Worm (Caenorhabditis elegans) whole organism, L3 larva: ENCODE data around the gene F42E8.1.

ENCODE experiments used
- R02D3.7 ChIP-seq: fragments of 150-350 bp; optimal IDR thresholded peaks from 2 replicates; lab custom pipeline; 2014; ENCODE audit warnings: missing biosample characterization, missing genetic modification characterization
- aly-2 ChIP-seq: fragments of 150-350 bp; optimal IDR thresholded peaks from 2 replicates; lab custom pipeline; 2014; ENCODE audit warnings: missing biosample characterization, missing genetic modification characterization
- ama-1 ChIP-seq: fragments of 150-350 bp; optimal IDR thresholded peaks from 2 replicates; lab custom pipeline; 2018
- ceh-28 ChIP-seq: fragments of 150-350 bp; optimal IDR thresholded peaks from 2 replicates; lab custom pipeline; 2014; ENCODE audit warnings: missing biosample characterization, missing genetic modification reagents, missing genetic modification characterization
- ceh-82 ChIP-seq: fragments of 150-350 bp; optimal IDR thresholded peaks from 2 replicates; lab custom pipeline; 2014; ENCODE audit warnings: missing biosample characterization, missing genetic modification characterization
- ceh-9 ChIP-seq: sonication (generic microtip); optimal IDR thresholded peaks from 2 replicates; lab custom pipeline; 2018; ENCODE audit warnings: missing biosample characterization, missing genetic modification characterization
- daf-12 ChIP-seq: fragments of 150-350 bp; optimal IDR thresholded peaks from 2 replicates; lab custom pipeline; 2014; ENCODE audit warnings: missing biosample characterization, missing genetic modification reagents, missing genetic modification characterization
- egl-27 ChIP-seq: sonication (generic microtip); optimal IDR thresholded peaks from 4 replicates; lab custom pipeline; 2017; ENCODE audit warnings: missing biosample characterization, missing genetic modification reagents, missing genetic modification characterization
- elt-1 ChIP-seq: fragments of 150-350 bp; optimal IDR thresholded peaks from 2 replicates; lab custom pipeline; 2014; ENCODE audit warnings: missing biosample characterization, missing genetic modification characterization
- elt-2 ChIP-seq: sonication (generic microtip); optimal IDR thresholded peaks from 2 replicates; lab custom pipeline; 2016; ENCODE audit warnings: missing genetic modification reagents, mild to moderate bottlenecking, missing genetic modification characterization, missing compliant biosample characterization
- elt-3 ChIP-seq, 3 experiments: fragments of 150-350 bp in 1 of 3; sonication (generic microtip) in 2 of 3; optimal IDR thresholded peaks; 2 replicates in 2 of 3; 4 replicates in 1 of 3; lab custom pipeline; 2014 to 2017; ENCODE audit warnings: missing biosample characterization in 3 of 3, missing genetic modification characterization in 3 of 3
- fkh-10 ChIP-seq: sonication (generic microtip); optimal IDR thresholded peaks from 2 replicates; lab custom pipeline; 2017; ENCODE audit warnings: missing biosample characterization, missing genetic modification reagents, missing genetic modification characterization
- fkh-2 ChIP-seq: fragments of 150-350 bp; optimal IDR thresholded peaks from 2 replicates; lab custom pipeline; 2014; ENCODE audit warnings: missing biosample characterization, missing genetic modification reagents, missing genetic modification characterization
- jun-1 ChIP-seq: fragments of 150-350 bp; optimal IDR thresholded peaks from 2 replicates; lab custom pipeline; 2014; ENCODE audit warnings: missing biosample characterization, missing genetic modification reagents, missing genetic modification characterization
- lin-15B ChIP-seq: fragments of 150-350 bp; optimal IDR thresholded peaks from 2 replicates; lab custom pipeline; 2014; ENCODE audit warnings: missing biosample characterization, missing genetic modification characterization
- lin-39 ChIP-seq: fragments of 150-350 bp; optimal IDR thresholded peaks from 2 replicates; lab custom pipeline; 2018; ENCODE audit warnings: missing biosample characterization, missing genetic modification reagents, missing genetic modification characterization
- lsy-12 ChIP-seq: sonication (generic microtip); optimal IDR thresholded peaks from 2 replicates; lab custom pipeline; 2016; ENCODE audit warnings: mild to moderate bottlenecking, missing genetic modification characterization, missing compliant biosample characterization
- mdl-1 ChIP-seq: fragments of 150-350 bp; optimal IDR thresholded peaks from 2 replicates; lab custom pipeline; 2014; ENCODE audit warnings: missing biosample characterization, missing genetic modification characterization
- nfya-1 ChIP-seq: sonication (generic microtip); optimal IDR thresholded peaks from 2 replicates; lab custom pipeline; 2017; ENCODE audit warnings: missing genetic modification characterization, mild to moderate bottlenecking, missing compliant biosample characterization, antibody characterized with exemption, moderate library complexity; ENCODE audit not compliant: insufficient read depth
- nhr-11 ChIP-seq: fragments of 150-350 bp; optimal IDR thresholded peaks from 2 replicates; lab custom pipeline; 2014; ENCODE audit warnings: missing biosample characterization, missing genetic modification characterization
- nhr-12 ChIP-seq: fragments of 150-350 bp; optimal IDR thresholded peaks from 2 replicates; lab custom pipeline; 2014; ENCODE audit warnings: missing biosample characterization, missing genetic modification characterization
- nhr-23 ChIP-seq: fragments of 150-350 bp; optimal IDR thresholded peaks from 2 replicates; lab custom pipeline; 2014; ENCODE audit warnings: missing biosample characterization, missing genetic modification reagents, missing genetic modification characterization
- nhr-25 ChIP-seq: sonication (generic microtip); optimal IDR thresholded peaks from 2 replicates; lab custom pipeline; 2017; ENCODE audit warnings: missing biosample characterization, missing genetic modification characterization
- nhr-28 ChIP-seq: fragments of 150-350 bp; optimal IDR thresholded peaks from 2 replicates; lab custom pipeline; 2014; ENCODE audit warnings: missing biosample characterization, missing genetic modification characterization
- nhr-43 ChIP-seq: sonication (generic microtip); optimal IDR thresholded peaks from 2 replicates; lab custom pipeline; 2016; ENCODE audit warnings: mild to moderate bottlenecking, missing genetic modification characterization, missing compliant biosample characterization; ENCODE audit not compliant: poor library complexity, severe bottlenecking
- nhr-76 ChIP-seq: fragments of 150-350 bp; sonication (generic microtip); optimal IDR thresholded peaks from 5 replicates; lab custom pipeline; 2014; ENCODE audit warnings: missing biosample characterization, missing genetic modification characterization
- nhr-77 ChIP-seq: fragments of 150-350 bp; optimal IDR thresholded peaks from 2 replicates; lab custom pipeline; 2014; ENCODE audit warnings: missing biosample characterization, missing genetic modification characterization
- pqm-1 ChIP-seq: fragments of 150-350 bp; optimal IDR thresholded peaks from 2 replicates; lab custom pipeline; 2017; ENCODE audit warnings: missing biosample characterization, missing genetic modification characterization, inconsistent platforms
- sea-2 ChIP-seq: fragments of 150-350 bp; sonication (generic microtip); optimal IDR thresholded peaks from 4 replicates; lab custom pipeline; 2014; ENCODE audit warnings: missing biosample characterization, missing genetic modification reagents, missing genetic modification characterization
- snpc-4 ChIP-seq: fragments of 150-350 bp; optimal IDR thresholded peaks from 2 replicates; lab custom pipeline; 2014; ENCODE audit warnings: missing biosample characterization, missing genetic modification characterization
- tbx-2 ChIP-seq: sonication (generic microtip); optimal IDR thresholded peaks from 2 replicates; lab custom pipeline; 2016; ENCODE audit warnings: mild to moderate bottlenecking, missing genetic modification characterization, missing compliant biosample characterization
- unc-39 ChIP-seq: sonication (generic microtip); optimal IDR thresholded peaks from 4 replicates; lab custom pipeline; 2017; ENCODE audit warnings: missing biosample characterization, missing genetic modification characterization
- unc-62 ChIP-seq: fragments of 150-350 bp; sonication (generic microtip); optimal IDR thresholded peaks from 4 replicates; lab custom pipeline; 2014; ENCODE audit warnings: missing biosample characterization, missing genetic modification reagents, missing genetic modification characterization
- zag-1 ChIP-seq: fragments of 150-350 bp; optimal IDR thresholded peaks from 2 replicates; lab custom pipeline; 2014; ENCODE audit warnings: missing biosample characterization, missing genetic modification characterization
- ztf-11 ChIP-seq: fragments of 150-350 bp; optimal IDR thresholded peaks from 2 replicates; lab custom pipeline; 2014; ENCODE audit warnings: missing biosample characterization, missing genetic modification characterization
- ztf-4 ChIP-seq: fragments of 150-350 bp; optimal IDR thresholded peaks from 2 replicates; lab custom pipeline; 2014; ENCODE audit warnings: missing biosample characterization, missing genetic modification characterization

F42E8.1 gene

DNA sequence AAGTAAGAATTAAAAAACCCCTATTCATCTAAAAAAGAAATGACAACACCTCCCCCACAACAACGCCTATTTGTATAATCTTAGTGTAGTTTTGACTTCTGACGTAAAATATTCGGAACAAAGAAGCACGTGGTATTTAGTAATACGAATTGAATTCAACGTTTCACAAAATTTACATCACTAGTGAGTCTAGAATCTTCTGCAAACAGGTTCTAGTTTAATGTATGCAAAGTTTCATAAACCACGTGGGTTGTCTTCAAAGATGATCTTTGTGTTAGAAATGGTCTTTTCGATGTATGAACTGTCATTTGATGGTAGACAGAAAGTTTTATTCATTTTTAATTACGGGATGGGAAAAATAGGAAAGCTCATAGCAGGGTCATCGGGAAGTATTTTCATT lies 11.2 kb downstream of the F42E8.1 start:
- TF ChIP-seq ceh-82 (tag; lab: Kevin White, UChicago): no peak
- no peak for TF ChIP-seq aly-2
- TF ChIP-seq nhr-11 (tag; lab: Kevin White, UChicago): no peak
- no peak for TF ChIP-seq elt-3 (tag; optimal IDR thresholded peaks at IDR 0.05; lab: Kevin White, UChicago)
- TF ChIP-seq ztf-11: no peak
- no peak for TF ChIP-seq ztf-4 (tag; lab: Kevin White, UChicago)
- no peak for TF ChIP-seq R02D3.7 (tag; lab: Kevin White, UChicago)
- TF ChIP-seq, all 47 proteins: peak for 0

DNA sequence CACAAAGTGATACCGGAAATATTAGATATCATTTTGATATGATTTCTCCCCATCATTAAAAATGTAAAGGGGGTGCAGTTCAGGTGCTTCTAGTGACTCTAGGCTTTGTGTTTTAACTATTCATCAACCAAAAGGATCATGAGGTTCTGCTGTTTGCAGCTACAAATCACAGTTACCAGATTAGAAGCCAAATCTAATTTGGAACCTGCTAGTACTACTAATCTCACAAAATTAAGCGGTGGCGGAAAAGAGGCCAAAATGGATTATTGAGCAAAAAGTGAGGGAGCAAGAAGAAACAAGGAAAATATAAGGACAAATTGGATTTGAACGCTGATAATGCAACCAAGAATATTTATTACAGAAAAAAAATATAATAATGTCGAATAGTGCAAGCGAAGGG lies 12.2 kb downstream of the F42E8.1 start:
- no peak for TF ChIP-seq nhr-25 (tag; lab: Kevin White, UChicago)
- no peak for TF ChIP-seq lin-39 (tag; lab: Kevin White, UChicago)
- no peak for TF ChIP-seq pqm-1 (tag; lab: Kevin White, UChicago)
- no peak for TF ChIP-seq nhr-28 (tag; lab: Kevin White, UChicago)
- TF ChIP-seq zag-1 (tag; lab: Kevin White, UChicago): no peak
- TF ChIP-seq lin-15B (tag; lab: Kevin White, UChicago): no peak
- no peak for TF ChIP-seq jun-1 (tag; lab: Kevin White, UChicago)
- TF ChIP-seq unc-39 (tag; lab: Kevin White, UChicago): no peak
- no peak for TF ChIP-seq tbx-2
- no peak for TF ChIP-seq fkh-10 (GFP tag; lab: Kevin White, UChicago)
- no peak for TF ChIP-seq mdl-1 (tag; lab: Kevin White, UChicago)
- TF ChIP-seq nhr-12: no peak
- TF ChIP-seq fkh-2 (tag; lab: Kevin White, UChicago): no peak
- TF ChIP-seq unc-62: no peak
- TF ChIP-seq ceh-9 (tag; lab: Kevin White, UChicago): no peak
- TF ChIP-seq daf-12: no peak
- no peak for TF ChIP-seq nhr-76

DNA sequence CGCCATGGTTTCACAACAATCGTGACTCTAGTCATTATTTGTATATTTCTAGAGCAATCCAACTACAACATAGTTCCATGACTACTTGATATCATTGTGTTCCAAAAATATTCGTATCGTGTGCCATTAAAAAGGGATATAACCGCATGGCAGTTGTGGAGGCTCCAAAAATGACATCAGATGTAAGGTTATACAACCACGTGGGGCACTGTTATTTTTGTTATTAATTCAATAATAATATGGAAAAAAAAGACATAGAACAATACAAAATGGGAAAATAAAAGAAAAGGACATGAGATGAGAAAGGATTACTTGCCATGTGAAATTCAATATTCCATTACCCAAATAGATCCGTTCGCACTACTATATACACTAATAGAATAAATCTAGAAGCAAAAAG lies 13.5 kb downstream of the F42E8.1 start:
- no peak for TF ChIP-seq sea-2 (GFP tag; lab: Kevin White, UChicago)
- TF ChIP-seq elt-3 (tag; optimal IDR thresholded peaks at IDR 0.05; lab: Kevin White, UChicago): no peak

DNA sequence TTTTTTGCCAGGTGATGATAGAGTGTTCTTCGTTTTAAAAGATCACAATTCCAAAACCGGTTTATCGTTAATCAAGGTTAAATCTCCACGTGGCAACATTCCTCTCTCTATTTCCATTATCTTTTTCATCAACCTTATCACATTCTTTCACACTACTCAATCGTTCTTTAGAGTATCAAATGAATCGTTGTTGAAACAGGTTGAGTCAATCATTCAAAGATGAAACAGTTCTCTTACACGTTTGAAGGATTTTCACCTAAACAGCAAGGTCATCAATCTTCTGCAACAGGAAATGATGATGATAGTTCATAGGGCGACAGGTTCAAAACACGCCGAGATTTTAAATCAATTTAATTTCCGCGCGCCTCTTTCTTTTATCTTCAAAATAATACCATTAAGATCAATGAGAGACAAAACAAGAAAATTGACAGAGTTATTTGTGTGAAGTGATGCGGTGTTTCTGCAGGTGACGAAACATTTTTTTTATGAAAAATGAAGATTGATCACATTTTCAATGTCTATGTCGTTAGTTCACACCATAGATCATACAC lies 19.3 kb downstream of the F42E8.1 start:
- TF ChIP-seq elt-2 (tag; lab: Kevin White, UChicago) (peak; percentile 66), unc-62 (peak; percentile 55), pqm-1 (tag; lab: Kevin White, UChicago) (peak; percentile 64), nfya-1 (tag; lab: Kevin White, UChicago) (no peak), nhr-23 (tag; lab: Kevin White, UChicago) (peak; percentile 97), nhr-25 (tag; lab: Kevin White, UChicago) (peak; percentile 99), ceh-28 (tag; lab: Kevin White, UChicago) (peak; percentile 52), lsy-12 (tag; lab: Kevin White, UChicago) (peak; percentile 62), snpc-4 (tag; lab: Kevin White, UChicago) (no peak), tbx-2 (peak; percentile 64), ama-1 (no peak), R02D3.7 (tag; lab: Kevin White, UChicago) (peak; percentile 18), jun-1 (tag; lab: Kevin White, UChicago) (peak; percentile 79), elt-3 (tag; optimal IDR thresholded peaks at IDR 0.05; lab: Kevin White, UChicago) (peak; percentile 39 to 80 (median 78)), mdl-1 (tag; lab: Kevin White, UChicago) (peak; percentile 84), daf-12 (no peak), nhr-77 (tag; lab: Kevin White, UChicago) (peak; percentile 19), egl-27 (tag; lab: Kevin White, UChicago) (no peak), elt-1 (peak; percentile 91), nhr-43 (tag; lab: Kevin White, UChicago) (peak; percentile 97), nhr-76 (peak; percentile 3)
